Worm (Caenorhabditis elegans): Measurements from ENCODE around the gene M88.3.

The M88.3 gene

DNA sequence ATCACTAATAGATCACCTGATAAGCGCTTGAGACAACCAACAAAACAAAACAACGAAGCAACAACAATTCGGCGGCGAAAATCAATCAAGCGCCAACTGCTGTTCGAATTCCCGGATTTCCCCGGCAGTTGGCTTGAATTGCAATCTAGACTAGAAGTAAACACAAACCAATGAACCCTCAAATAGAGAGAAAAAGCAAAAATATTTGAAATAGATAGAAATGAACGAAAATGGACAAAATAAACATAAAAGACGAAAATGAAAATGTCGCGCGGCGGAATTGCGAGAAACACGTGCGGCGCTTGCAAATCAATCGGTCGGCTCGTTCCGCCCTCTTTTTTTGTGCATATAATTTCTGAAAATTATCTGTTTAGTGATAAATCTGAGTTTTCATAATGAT, 23.6 kb upstream of the M88.3 start, which contains the start of gene idhg-1 (continued):
- peak; percentile 36; the same call in 1 of the 2 replicates for TF ChIP-seq ceh-20 (GFP tag; IDR thresholded peaks at IDR 0.05)
- TF ChIP-seq aly-2 (tag; optimal IDR thresholded peaks at IDR 0.05): no peak
- TF ChIP-seq ces-1 (GFP tag; optimal IDR thresholded peaks at IDR 0.05): no peak
- TF ChIP-seq nhr-6 (tag; optimal IDR thresholded peaks at IDR 0.05): no peak
- peak; percentile 63; the same call in 1 of the 2 replicates for TF ChIP-seq Y75B8A.6 (GFP tag; IDR thresholded peaks at IDR 0.05)
- no peak for TF ChIP-seq mdt-29 (GFP tag; IDR thresholded peaks at IDR 0.05)
- peak; percentile 51; the same call in 1 of the 2 replicates for TF ChIP-seq snpc-1.2 (GFP tag; IDR thresholded peaks at IDR 0.05)
- peak; percentile 77 for TF ChIP-seq mep-1 (tag; optimal IDR thresholded peaks at IDR 0.05)
- TF ChIP-seq nhr-25 (tag; optimal IDR thresholded peaks at IDR 0.05; ENCODE audit: borderline replicate concordance, insufficient read depth): no peak
- no peak for TF ChIP-seq jun-1 (tag; optimal IDR thresholded peaks at IDR 0.05)
- peak; percentile 81 for TF ChIP-seq arid-1 (GFP tag; conservative IDR thresholded peaks at IDR 0.05)
- TF ChIP-seq snpc-4 (tag; optimal IDR thresholded peaks at IDR 0.05): no peak
- no peak for TF ChIP-seq zip-2 (tag; optimal IDR thresholded peaks at IDR 0.05)
- TF ChIP-seq spr-3 (GFP tag; optimal IDR thresholded peaks at IDR 0.05): no peak
- no peak for TF ChIP-seq Y48G9A.11 (GFP tag; IDR thresholded peaks at IDR 0.05)
- peak; percentile 20 for TF ChIP-seq mxl-3 (GFP tag; optimal IDR thresholded peaks at IDR 0.05)
- TF ChIP-seq egl-43 (GFP tag; IDR thresholded peaks at IDR 0.05): peak; percentile 64
- no peak for TF ChIP-seq spr-1 (tag; optimal IDR thresholded peaks at IDR 0.05)
- peak; percentile 29 for TF ChIP-seq dmd-6 (GFP tag; IDR thresholded peaks at IDR 0.05)
- TF ChIP-seq pha-4 (GFP tag; IDR thresholded peaks at IDR 0.05): no peak; the same call in 1 of the 2 replicates
- TF ChIP-seq pha-4 (tag; optimal IDR thresholded peaks at IDR 0.05): no peak
- no peak for TF ChIP-seq ZK546.5 (tag; optimal IDR thresholded peaks at IDR 0.05)
- no peak for TF ChIP-seq Y105C5A.15 (GFP tag; IDR thresholded peaks at IDR 0.05)
- no peak for TF ChIP-seq nhr-111 (GFP tag; optimal IDR thresholded peaks at IDR 0.05)
- no peak for TF ChIP-seq R02D3.7 (tag; optimal IDR thresholded peaks at IDR 0.05)
- TF ChIP-seq nhr-42 (GFP tag; IDR thresholded peaks at IDR 0.05): no peak
- no peak for TF ChIP-seq lin-39 (tag; optimal IDR thresholded peaks at IDR 0.05)
- TF ChIP-seq lin-15B (tag; optimal IDR thresholded peaks at IDR 0.05): no peak
- peak; percentile 10 to 94 for TF ChIP-seq daf-16 (GFP tag; optimal IDR thresholded peaks at IDR 0.05)
- peak; percentile 66 for TF ChIP-seq daf-16 (tag; optimal IDR thresholded peaks at IDR 0.05)
- peak; percentile 95 for TF ChIP-seq mes-2 (tag; optimal IDR thresholded peaks at IDR 0.05; ENCODE audit: poor library complexity, severe bottlenecking)
- peak in 1 of 2 experiments; percentile 63 for TF ChIP-seq hif-1 (tag; optimal IDR thresholded peaks at IDR 0.05)
- no peak for TF ChIP-seq daf-8 (GFP tag; IDR thresholded peaks at IDR 0.05)
- no peak for TF ChIP-seq sdz-12 (GFP tag; optimal IDR thresholded peaks at IDR 0.05)
- TF ChIP-seq lsy-2 (tag; optimal IDR thresholded peaks at IDR 0.05): peak in 1 of 2 experiments; percentile 72
- TF ChIP-seq nhr-102 (tag; optimal IDR thresholded peaks at IDR 0.05): peak; percentile 47
- peak; percentile 70 for TF ChIP-seq duxl-1 (tag; optimal IDR thresholded peaks at IDR 0.05; ENCODE audit: poor library complexity)
- no peak for TF ChIP-seq F10B5.3 (tag; optimal IDR thresholded peaks at IDR 0.05)
- no peak for TF ChIP-seq ceh-28 (tag; optimal IDR thresholded peaks at IDR 0.05)
- TF ChIP-seq unc-130 (GFP tag; optimal IDR thresholded peaks at IDR 0.05): peak; percentile 88
- 0 out of 2 replicates have a peak, but pooled peaks have one; percentile 51 for TF ChIP-seq lim-7 (GFP tag; IDR thresholded peaks at IDR 0.05)
- TF ChIP-seq dmd-9 (GFP tag; IDR thresholded peaks at IDR 0.05): no peak
- TF ChIP-seq fos-1 (tag; optimal IDR thresholded peaks at IDR 0.05): no peak
- TF ChIP-seq F49E8.2 (tag; optimal IDR thresholded peaks at IDR 0.05; ENCODE audit: borderline replicate concordance): no peak
- TF ChIP-seq lin-29 (GFP tag; IDR thresholded peaks at IDR 0.05): no peak
- TF ChIP-seq D1046.2 (GFP tag; IDR thresholded peaks at IDR 0.05): no peak
- peak in 1 of 2 experiments; percentile 44 for TF ChIP-seq unc-62 (GFP tag; optimal IDR thresholded peaks at IDR 0.05 in 1 of 2)
- TF ChIP-seq unc-62 (tag; optimal IDR thresholded peaks at IDR 0.05): no peak
- no peak for TF ChIP-seq attf-4 (tag; optimal IDR thresholded peaks at IDR 0.05)
- TF ChIP-seq pqm-1 (tag; optimal IDR thresholded peaks at IDR 0.05): peak; percentile 29
- TF ChIP-seq unc-39 (tag; optimal IDR thresholded peaks at IDR 0.05): no peak
- peak; percentile 71 for TF ChIP-seq nhr-11 (tag; optimal IDR thresholded peaks at IDR 0.05)
